Worm (Caenorhabditis elegans): ENCODE results near the gene F25H9.7.
"Not testable (repeated sequence)": the region's sequence is repeated elsewhere in the genome, so short reads cannot be mapped to it uniquely, and the experiment has no call there.

F25H9.7 gene

ce11 chrV:13440290-13440689 lies 27.9 kb upstream of the F25H9.7 start:
- peak; percentile 34; the same call in 1 of the 2 replicates for TF ChIP-seq lin-38 (GFP tag; IDR thresholded peaks at IDR 0.05)

DNA sequence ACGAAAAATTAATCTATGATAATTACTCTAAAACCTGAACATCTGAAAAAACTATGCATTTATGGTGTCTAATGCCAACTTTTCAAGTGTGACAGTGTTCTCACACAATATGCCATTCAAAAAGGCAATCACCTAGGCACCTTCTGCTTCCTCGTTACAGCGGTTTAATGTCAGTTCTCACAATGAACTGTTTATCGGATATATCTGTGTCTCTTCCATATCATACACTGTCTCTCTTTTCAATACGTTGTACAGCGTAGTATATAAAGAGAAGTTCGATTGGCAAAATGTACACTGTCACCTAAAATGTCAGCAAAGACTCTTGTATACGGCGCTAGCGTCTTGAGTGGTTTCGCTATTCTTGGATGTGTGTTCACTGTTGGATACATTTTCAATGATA lies 26.5 kb upstream of the F25H9.7 start, which contains the start of gene col-162:
Gene col-162 (plus strand): TSS at position 301 of the 400 bp plus-strand sequence.
- TF ChIP-seq egl-27 (tag; optimal IDR thresholded peaks at IDR 0.05) (no peak), lin-29 (GFP tag; IDR thresholded peaks at IDR 0.05) (no peak), nhr-102 (tag; optimal IDR thresholded peaks at IDR 0.05) (no peak), mep-1 (tag; optimal IDR thresholded peaks at IDR 0.05) (no peak), snpc-4 (tag; optimal IDR thresholded peaks at IDR 0.05) (no peak), ceh-82 (tag; optimal IDR thresholded peaks at IDR 0.05) (no peak), F49E8.2 (tag; optimal IDR thresholded peaks at IDR 0.05; ENCODE audit: borderline replicate concordance) (no peak), attf-4 (tag; optimal IDR thresholded peaks at IDR 0.05) (no peak), lin-39 (tag; optimal IDR thresholded peaks at IDR 0.05) (no peak), ztf-11 (tag; optimal IDR thresholded peaks at IDR 0.05) (no peak), zag-1 (tag; optimal IDR thresholded peaks at IDR 0.05) (no peak)

DNA sequence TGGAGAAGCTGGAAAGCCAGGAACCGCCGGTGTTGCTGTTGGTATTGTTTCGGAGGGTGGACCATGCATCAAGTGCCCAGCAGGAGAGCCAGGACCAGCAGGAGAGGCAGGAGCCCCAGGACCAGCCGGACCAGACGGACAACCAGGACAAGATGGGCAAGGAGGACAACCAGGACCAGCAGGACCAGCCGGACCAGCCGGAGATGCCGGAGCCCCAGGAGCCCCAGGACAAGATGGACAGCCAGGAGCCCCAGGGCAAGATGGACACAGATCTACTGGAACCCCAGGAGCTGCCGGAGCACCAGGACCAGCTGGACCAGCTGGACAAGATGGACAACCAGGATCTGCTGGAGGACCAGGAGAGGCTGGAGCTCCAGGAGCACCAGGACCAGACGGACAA lies 25.4 kb upstream of the F25H9.7 start:
- TF ChIP-seq set-16 (GFP tag; IDR thresholded peaks at IDR 0.05) (peak; percentile 98), F44E2.7 (GFP tag; IDR thresholded peaks at IDR 0.05) (0 out of 2 replicates have a peak, but pooled peaks have one; percentile 25), nhr-111 (GFP tag; optimal IDR thresholded peaks at IDR 0.05) (no peak), snpc-1.2 (GFP tag; IDR thresholded peaks at IDR 0.05) (peak; percentile 38; the same call in 1 of the 2 replicates), unc-130 (GFP tag; optimal IDR thresholded peaks at IDR 0.05) (no peak), saeg-2 (GFP tag; IDR thresholded peaks at IDR 0.05) (no peak), lim-7 (GFP tag; IDR thresholded peaks at IDR 0.05) (0 out of 2 replicates have a peak, but pooled peaks have one; percentile 17), T26A8.4 (GFP tag; IDR thresholded peaks at IDR 0.05) (0 out of 2 replicates have a peak, but pooled peaks have one; percentile 44), lsy-2 (tag; optimal IDR thresholded peaks at IDR 0.05) (no peak), lin-38 (GFP tag; IDR thresholded peaks at IDR 0.05) (peak; percentile 22; the same call in 1 of the 2 replicates), zfp-2 (tag; optimal IDR thresholded peaks at IDR 0.05) (no peak), egl-27 (tag; optimal IDR thresholded peaks at IDR 0.05) (no peak), tra-1 (GFP tag; IDR thresholded peaks at IDR 0.05) (no peak), snpc-4 (tag; optimal IDR thresholded peaks at IDR 0.05) (no peak), dmd-8 (GFP tag; IDR thresholded peaks at IDR 0.05) (0 out of 2 replicates have a peak, but pooled peaks have one; percentile 40)

- not testable (repeated sequence) for TF ChIP-seq set-16 (GFP tag; IDR thresholded peaks at IDR 0.05); dmd-9 (GFP tag; IDR thresholded peaks at IDR 0.05); F26F4.8 (GFP tag; conservative IDR thresholded peaks at IDR 0.05)
Measured at ce11 chrV:13443535-13443934, 24.6 kb upstream of the F25H9.7 start, which contains the start of gene Y2H9A.6. Y2H9A.6 (plus strand) TSS chrV:13443835.

ce11 chrV:13445229-13445949 lies 22.8 kb upstream of the F25H9.7 start, which contains the start of gene Y2H9A.4:
Y2H9A.4 (plus strand) TSS chrV:13445899.
- TF ChIP-seq fkh-10 (GFP tag; optimal IDR thresholded peaks at IDR 0.05), result no peak
- TF ChIP-seq nhr-28 (tag; optimal IDR thresholded peaks at IDR 0.05), result peak; percentile 84
- no peak for TF ChIP-seq ceh-32 (tag; optimal IDR thresholded peaks at IDR 0.05; ENCODE audit: poor library complexity)
- peak; percentile 36 for TF ChIP-seq dve-1 (tag; optimal IDR thresholded peaks at IDR 0.05; ENCODE audit: insufficient read depth)
- no peak for TF ChIP-seq dmd-9 (GFP tag; IDR thresholded peaks at IDR 0.05)
- TF ChIP-seq skn-1 (tag; optimal IDR thresholded peaks at IDR 0.05), result no peak
- TF ChIP-seq Y105C5A.15 (GFP tag; IDR thresholded peaks at IDR 0.05), result no peak
- no peak for TF ChIP-seq gei-8 (GFP tag; optimal IDR thresholded peaks at IDR 0.05)
- no peak for TF ChIP-seq ama-1 (optimal IDR thresholded peaks at IDR 0.05)
- no peak for TF ChIP-seq fos-1 (tag; optimal IDR thresholded peaks at IDR 0.05)
- TF ChIP-seq dpl-1 (GFP tag; optimal IDR thresholded peaks at IDR 0.05), result no peak
- TF ChIP-seq pqm-1 (tag; optimal IDR thresholded peaks at IDR 0.05), result peak; percentile 37
- no peak for TF ChIP-seq egl-27 (tag; optimal IDR thresholded peaks at IDR 0.05)
- TF ChIP-seq nhr-111 (GFP tag; optimal IDR thresholded peaks at IDR 0.05), result no peak
- TF ChIP-seq madf-5 (GFP tag; IDR thresholded peaks at IDR 0.05), result no peak
- no peak for TF ChIP-seq T26A8.4 (GFP tag; IDR thresholded peaks at IDR 0.05)
- peak in 1 of 2 experiments; percentile 94 for TF ChIP-seq unc-62 (GFP tag; optimal IDR thresholded peaks at IDR 0.05 in 1 of 2)
- TF ChIP-seq unc-62 (tag; optimal IDR thresholded peaks at IDR 0.05), result no peak
- no peak for TF ChIP-seq ceh-44 (GFP tag; IDR thresholded peaks at IDR 0.05)
- TF ChIP-seq nhr-42 (GFP tag; IDR thresholded peaks at IDR 0.05), result no peak
- TF ChIP-seq daf-16 (GFP tag; optimal IDR thresholded peaks at IDR 0.05), result no peak
- peak; percentile 93 for TF ChIP-seq daf-16 (tag; optimal IDR thresholded peaks at IDR 0.05)
- TF ChIP-seq zag-1 (tag; optimal IDR thresholded peaks at IDR 0.05), result no peak

Data from whole organism, L4 larva.